Fruit fly (Drosophila melanogaster): ENCODE results near the gene Lcp65Ae.

DNA sequence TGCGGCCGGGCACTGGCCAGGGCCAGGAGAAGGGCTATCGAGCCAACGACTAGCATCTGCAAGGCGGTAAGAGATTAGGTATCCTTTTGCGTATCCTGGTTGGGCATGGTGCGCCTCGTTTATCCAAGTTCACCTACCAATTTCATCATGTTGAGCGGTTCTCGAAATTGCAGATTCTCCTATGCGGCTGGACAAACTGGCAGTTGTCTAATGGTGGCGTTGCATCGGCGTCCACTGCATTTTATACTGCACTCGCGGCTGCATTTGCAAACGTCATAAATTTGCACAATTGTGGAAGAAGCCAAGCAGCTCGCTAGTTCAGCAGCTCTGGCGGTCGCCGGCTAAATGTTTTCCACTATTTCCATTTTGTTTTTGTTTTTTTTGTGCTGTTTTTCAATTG lies 14.6 kb upstream of the Lcp65Ae start, which contains the start of gene Acp65Aa:
- TF ChIP-seq br (GFP tag; optimal IDR thresholded peaks at IDR 0.05), result no peak
- TF ChIP-seq psq (GFP tag; optimal IDR thresholded peaks at IDR 0.05), result no peak

Measured in whole organism, wandering third instar larva.